Worm (Caenorhabditis elegans) whole organism, L4 larva: ENCODE data around the gene F48B9.3.
A peak's percentile ranks its signal among the peaks of the same experiment; 100 is the strongest.

Source experiments
- D1046.2 ChIP-seq: fragments of 200-800 bp; sonication (Bioruptor generic); IDR thresholded peaks from 2 replicates; pipeline ENCODE4 v1.3.6; 2022; ENCODE audit warnings: missing genetic modification characterization, missing compliant biosample characterization
- F10B5.3 ChIP-seq: sonication (generic microtip); optimal IDR thresholded peaks from 2 replicates; lab custom pipeline; 2016; ENCODE audit warnings: mild to moderate bottlenecking, missing genetic modification characterization, missing compliant biosample characterization
- F26F4.8 ChIP-seq: fragments of 200-800 bp; sonication (Bioruptor generic); conservative IDR thresholded peaks from 2 replicates; pipeline ENCODE4 v1.3.6; 2022; ENCODE audit warnings: missing genetic modification characterization, missing compliant biosample characterization
- F37D6.2 ChIP-seq: sonication (generic microtip); optimal IDR thresholded peaks from 2 replicates; lab custom pipeline; 2016; ENCODE audit warnings: mild to moderate bottlenecking, missing genetic modification characterization, missing compliant biosample characterization
- F44E2.7 ChIP-seq: fragments of 200-800 bp; sonication (Bioruptor generic); IDR thresholded peaks from 2 replicates; pipeline ENCODE4 v2.1.2; 2022; ENCODE audit warnings: missing genetic modification characterization, missing compliant biosample characterization
- T20F7.1 ChIP-seq: fragments of 200-800 bp; sonication (Bioruptor generic); optimal IDR thresholded peaks from 2 replicates; lab custom pipeline; 2018; ENCODE audit warnings: mild to moderate bottlenecking, missing genetic modification characterization, missing compliant biosample characterization
- Y48G9A.11 ChIP-seq: fragments of 200-800 bp; sonication (Bioruptor generic); IDR thresholded peaks from 2 replicates; pipeline ENCODE4 v1.3.6; 2022; ENCODE audit warnings: missing genetic modification reagents, missing genetic modification characterization, missing compliant biosample characterization
- ZK546.5 ChIP-seq, 2 experiments: sonication (generic microtip); optimal IDR thresholded peaks; 2 replicates each; lab custom pipeline; 2017; ENCODE audit warnings: missing biosample characterization in 2 of 2, missing genetic modification characterization in 2 of 2
- arid-1 ChIP-seq: fragments of 200-800 bp; sonication (Bioruptor generic); conservative IDR thresholded peaks from 2 replicates; pipeline ENCODE4 v1.3.6; 2022; ENCODE audit warnings: missing genetic modification reagents, missing genetic modification characterization, missing compliant biosample characterization
- ceh-62 ChIP-seq: sonication (generic microtip); optimal IDR thresholded peaks from 2 replicates; lab custom pipeline; 2017; ENCODE audit warnings: missing biosample characterization, missing genetic modification characterization
- cey-2 ChIP-seq: sonication (generic microtip); optimal IDR thresholded peaks from 3 replicates; lab custom pipeline; 2017; ENCODE audit warnings: missing genetic modification characterization, mild to moderate bottlenecking, missing compliant biosample characterization, antibody characterized with exemption, borderline replicate concordance; ENCODE audit not compliant: insufficient read depth
- ctbp-1 ChIP-seq: fragments of 200-800 bp; sonication (Bioruptor generic); IDR thresholded peaks from 2 replicates; pipeline ENCODE4 v1.3.6; 2022; ENCODE audit warnings: missing genetic modification reagents, missing genetic modification characterization, missing compliant biosample characterization
- daf-12 ChIP-seq: fragments of 150-350 bp; optimal IDR thresholded peaks from 2 replicates; lab custom pipeline; 2014; ENCODE audit warnings: missing biosample characterization, missing genetic modification reagents, missing genetic modification characterization
- daf-19 ChIP-seq: fragments of 200-800 bp; sonication (Bioruptor generic); conservative IDR thresholded peaks from 2 replicates; pipeline ENCODE4 v1.3.6; 2022; ENCODE audit warnings: missing genetic modification characterization, missing compliant biosample characterization
- dmd-6 ChIP-seq: fragments of 200-800 bp; sonication (Bioruptor generic); IDR thresholded peaks from 2 replicates; pipeline ENCODE4 v1.3.6; 2022; ENCODE audit warnings: missing genetic modification reagents, missing genetic modification characterization, missing compliant biosample characterization
- dmd-9 ChIP-seq: fragments of 200-800 bp; sonication (Bioruptor generic); IDR thresholded peaks from 2 replicates; pipeline ENCODE4 v1.3.6; 2022; ENCODE audit warnings: missing genetic modification reagents, missing genetic modification characterization, missing compliant biosample characterization
- duxl-1 ChIP-seq: sonication (generic microtip); optimal IDR thresholded peaks from 2 replicates; lab custom pipeline; 2016; ENCODE audit warnings: mild to moderate bottlenecking, missing genetic modification characterization, moderate library complexity, missing compliant biosample characterization; ENCODE audit not compliant: poor library complexity
- egl-43 ChIP-seq: fragments of 200-800 bp; sonication (Bioruptor generic); IDR thresholded peaks from 2 replicates; pipeline ENCODE4 v1.3.6; 2022; ENCODE audit warnings: missing genetic modification reagents, missing genetic modification characterization, missing compliant biosample characterization
- hlh-11 ChIP-seq: fragments of 200-800 bp; sonication (Bioruptor generic); optimal IDR thresholded peaks from 2 replicates; lab custom pipeline; 2018; ENCODE audit warnings: mild to moderate bottlenecking, missing genetic modification characterization, missing compliant biosample characterization
- hlh-30 ChIP-seq: sonication (generic microtip); optimal IDR thresholded peaks from 2 replicates; lab custom pipeline; 2017; ENCODE audit warnings: antibody characterized with exemption, mild to moderate bottlenecking, missing genetic modification characterization, missing compliant biosample characterization; ENCODE audit not compliant: insufficient read depth
- lin-15B ChIP-seq: fragments of 150-350 bp; sonication (generic microtip); optimal IDR thresholded peaks from 3 replicates; lab custom pipeline; 2014; ENCODE audit warnings: missing biosample characterization, missing genetic modification characterization
- lin-29 ChIP-seq: fragments of 200-800 bp; sonication (Bioruptor generic); IDR thresholded peaks from 2 replicates; pipeline ENCODE4 v1.3.6; 2022; ENCODE audit warnings: missing genetic modification reagents, missing genetic modification characterization, missing compliant biosample characterization
- lin-38 ChIP-seq: fragments of 200-800 bp; sonication (Bioruptor generic); IDR thresholded peaks from 2 replicates; pipeline ENCODE4 v1.3.6; 2022; ENCODE audit warnings: missing genetic modification reagents, missing genetic modification characterization, missing compliant biosample characterization
- mdl-1 ChIP-seq, 2 experiments: fragments of 150-350 bp in 1 of 2; sonication (generic microtip) in 1 of 2; optimal IDR thresholded peaks; 2 replicates each; lab custom pipeline; 2014 to 2017; ENCODE audit warnings: missing biosample characterization in 2 of 2, missing genetic modification characterization in 2 of 2
- mxl-3 ChIP-seq: fragments of 200-800 bp; sonication (Bioruptor generic); optimal IDR thresholded peaks from 2 replicates; lab custom pipeline; 2018; ENCODE audit warnings: mild to moderate bottlenecking, missing genetic modification characterization, missing compliant biosample characterization
- nhr-11 ChIP-seq: fragments of 150-350 bp; optimal IDR thresholded peaks from 2 replicates; lab custom pipeline; 2014; ENCODE audit warnings: missing biosample characterization, missing genetic modification characterization
- nhr-28 ChIP-seq: fragments of 150-350 bp; optimal IDR thresholded peaks from 2 replicates; lab custom pipeline; 2014; ENCODE audit warnings: missing biosample characterization, missing genetic modification characterization
- nhr-6 ChIP-seq: fragments of 150-350 bp; optimal IDR thresholded peaks from 2 replicates; lab custom pipeline; 2014; ENCODE audit warnings: missing biosample characterization, missing genetic modification characterization
- nhr-76 ChIP-seq: fragments of 150-350 bp; optimal IDR thresholded peaks from 2 replicates; lab custom pipeline; 2014; ENCODE audit warnings: missing biosample characterization, missing genetic modification characterization
- nhr-77 ChIP-seq: fragments of 150-350 bp; optimal IDR thresholded peaks from 2 replicates; lab custom pipeline; 2014; ENCODE audit warnings: missing biosample characterization, missing genetic modification characterization
- pha-4 ChIP-seq, 2 experiments: fragments of 150-350 bp in 1 of 2; fragments of 200-800 bp in 1 of 2; sonication (Bioruptor generic) in 1 of 2; IDR thresholded peaks in 1 of 2; optimal IDR thresholded peaks in 1 of 2; 2 replicates each; pipeline versions ENCODE4 v1.3.6 to Lab custom; 2014 to 2022; ENCODE audit warnings: missing genetic modification characterization in 2 of 2, missing genetic modification reagents in 2 of 2, missing biosample characterization in 1 of 2, missing compliant biosample characterization in 1 of 2
- rbr-2 ChIP-seq: sonication (generic microtip); optimal IDR thresholded peaks from 2 replicates; lab custom pipeline; 2016; ENCODE audit warnings: missing genotype, missing genetic modification characterization, missing compliant biosample characterization
- saeg-2 ChIP-seq: fragments of 200-800 bp; sonication (Bioruptor generic); IDR thresholded peaks from 2 replicates; pipeline ENCODE4 v1.3.6; 2022; ENCODE audit warnings: missing genetic modification reagents, missing genetic modification characterization, missing compliant biosample characterization
- sdz-12 ChIP-seq: fragments of 200-800 bp; sonication (Bioruptor generic); optimal IDR thresholded peaks from 2 replicates; lab custom pipeline; 2018; ENCODE audit warnings: mild to moderate bottlenecking, missing genetic modification characterization, missing compliant biosample characterization
- set-16 ChIP-seq: fragments of 200-800 bp; sonication (Bioruptor generic); IDR thresholded peaks from 2 replicates; pipeline ENCODE4 v1.3.6; 2022; ENCODE audit warnings: missing genetic modification reagents, missing genetic modification characterization, missing compliant biosample characterization
- spr-1 ChIP-seq: sonication (generic microtip); optimal IDR thresholded peaks from 2 replicates; lab custom pipeline; 2016; ENCODE audit warnings: mild to moderate bottlenecking, missing genetic modification characterization, missing compliant biosample characterization
- tra-1 ChIP-seq: fragments of 200-800 bp; sonication (Bioruptor generic); IDR thresholded peaks from 2 replicates; pipeline ENCODE4 v1.3.6; 2022; ENCODE audit warnings: missing genetic modification reagents, missing genetic modification characterization, missing compliant biosample characterization
- vab-7 ChIP-seq: fragments of 200-800 bp; sonication (Bioruptor generic); IDR thresholded peaks from 2 replicates; pipeline ENCODE4 v1.3.6; 2022; ENCODE audit warnings: missing genetic modification reagents, missing genetic modification characterization, missing compliant biosample characterization
- ztf-11 ChIP-seq: fragments of 150-350 bp; optimal IDR thresholded peaks from 2 replicates; lab custom pipeline; 2014; ENCODE audit warnings: missing biosample characterization, missing genetic modification characterization

Gene F48B9.3

DNA sequence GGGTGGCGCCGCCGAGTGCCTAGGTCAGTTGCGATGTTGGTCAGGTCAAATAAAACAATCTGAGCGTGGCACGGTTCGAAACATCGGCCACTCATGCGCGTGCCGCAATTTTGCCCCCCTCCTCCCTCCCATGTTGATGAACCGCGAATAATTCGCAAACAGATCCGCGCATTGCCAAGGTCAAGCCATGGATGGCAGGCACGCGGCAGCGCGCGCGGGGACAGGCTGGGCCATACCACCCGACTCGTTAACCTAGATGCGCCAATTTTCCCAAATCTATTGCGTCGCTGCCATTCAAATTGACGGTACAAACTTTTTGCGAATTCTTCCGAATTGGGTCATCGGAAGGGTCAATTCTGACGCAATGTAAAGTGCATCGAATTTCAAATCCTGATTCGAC, 51.8 kb downstream of the F48B9.3 start (continued):
- TF ChIP-seq F44E2.7 (GFP tag; lab: Robert Waterston, UW) = no peak
- no peak for TF ChIP-seq daf-12
- 0 out of 2 replicates have a peak, but pooled peaks have one; percentile 6 for TF ChIP-seq vab-7 (GFP tag; lab: Robert Waterston, UW)
- TF ChIP-seq saeg-2 (GFP tag; lab: Robert Waterston, UW) = no peak
- TF ChIP-seq lin-15B = no peak
- no peak for TF ChIP-seq cey-2 (tag; lab: Kevin White, UChicago)
- peak; percentile 24; the same call in 1 of the 2 replicates for TF ChIP-seq lin-29 (GFP tag; lab: Robert Waterston, UW)
- TF ChIP-seq dmd-6 (GFP tag; lab: Robert Waterston, UW) = no peak
- peak; percentile 84 for TF ChIP-seq set-16 (GFP tag; lab: Robert Waterston, UW)
- TF ChIP-seq arid-1 = no peak
- TF ChIP-seq pha-4 (GFP tag; IDR thresholded peaks at IDR 0.05; lab: Robert Waterston, UW) = no peak
- no peak for TF ChIP-seq pha-4 (tag; optimal IDR thresholded peaks at IDR 0.05; lab: Kevin White, UChicago)

ce11 chrX:2219006-2219405, 54.2 kb downstream of the F48B9.3 start:
- TF ChIP-seq ZK546.5 (tag; optimal IDR thresholded peaks at IDR 0.05; lab: Kevin White, UChicago) (no peak), sdz-12 (no peak), nhr-6 (tag; lab: Kevin White, UChicago) (no peak), hlh-30 (peak; percentile 6), duxl-1 (tag; lab: Kevin White, UChicago) (peak; percentile 68), F37D6.2 (tag; lab: Kevin White, UChicago) (no peak), mdl-1 (tag; optimal IDR thresholded peaks at IDR 0.05; lab: Kevin White, UChicago) (peak in 1 of 2 experiments; percentile 34), dmd-9 (no peak), vab-7 (GFP tag; lab: Robert Waterston, UW) (no peak), nhr-77 (no peak), Y48G9A.11 (GFP tag; lab: Robert Waterston, UW) (no peak), hlh-11 (peak; percentile 41), tra-1 (GFP tag; lab: Robert Waterston, UW) (no peak), ceh-62 (no peak), F10B5.3 (tag; lab: Kevin White, UChicago) (no peak), T20F7.1 (no peak), lin-38 (GFP tag; lab: Robert Waterston, UW) (no peak), mxl-3 (GFP tag; lab: Kevin White, UChicago) (peak; percentile 14), nhr-76 (tag; lab: Kevin White, UChicago) (no peak), ctbp-1 (GFP tag; lab: Robert Waterston, UW) (no peak), pha-4 (GFP tag; IDR thresholded peaks at IDR 0.05; lab: Robert Waterston, UW) (no peak), pha-4 (tag; optimal IDR thresholded peaks at IDR 0.05; lab: Kevin White, UChicago) (no peak), nhr-28 (tag; lab: Kevin White, UChicago) (peak; percentile 40), lin-29 (GFP tag; lab: Robert Waterston, UW) (no peak)

- TF ChIP-seq daf-19 (GFP tag; lab: Robert Waterston, UW) = no peak
- TF ChIP-seq egl-43 (GFP tag; lab: Robert Waterston, UW) = no peak
- TF ChIP-seq set-16 (GFP tag; lab: Robert Waterston, UW) = peak; percentile 90
- TF ChIP-seq T20F7.1 = no peak
- TF ChIP-seq tra-1 (GFP tag; lab: Robert Waterston, UW) = 0 out of 2 replicates have a peak, but pooled peaks have one; percentile 10
- TF ChIP-seq nhr-11 (tag; lab: Kevin White, UChicago) = no peak
- no peak for TF ChIP-seq F26F4.8 (GFP tag; lab: Robert Waterston, UW)
- TF ChIP-seq spr-1 (tag; lab: Kevin White, UChicago) = no peak
- TF ChIP-seq ztf-11 = no peak
- TF ChIP-seq rbr-2 (tag; lab: Kevin White, UChicago) = no peak
- no peak for TF ChIP-seq dmd-9
- TF ChIP-seq D1046.2 (GFP tag; lab: Robert Waterston, UW) = 0 out of 2 replicates have a peak, but pooled peaks have one; percentile 44
Observed at ce11 chrX:2219453-2219852, 54.6 kb downstream of the F48B9.3 start.
